Worm (Caenorhabditis elegans): ENCODE results near the gene Y102A5C.40.

Y102A5C.40 gene

ce11 chrV:16965655-16966054 lies 21.3 kb downstream of the Y102A5C.40 start, which contains the start of gene efl-1 (continued):
- TF ChIP-seq C17E4.6 (GFP tag; IDR thresholded peaks at IDR 0.05) (peak; percentile 38; the same call in 1 of the 2 replicates), hrde-1 (tag; optimal IDR thresholded peaks at IDR 0.05; ENCODE audit: borderline replicate concordance) (no peak), unc-130 (GFP tag; optimal IDR thresholded peaks at IDR 0.05) (no peak), attf-3 (GFP tag; conservative IDR thresholded peaks at IDR 0.05) (no peak), nhr-90 (tag; optimal IDR thresholded peaks at IDR 0.05) (no peak), unc-62 (GFP tag; optimal IDR thresholded peaks at IDR 0.05) (no peak), ztf-18 (tag; optimal IDR thresholded peaks at IDR 0.05) (no peak), let-526 (GFP tag; IDR thresholded peaks at IDR 0.05) (no peak), somi-1 (GFP tag; optimal IDR thresholded peaks at IDR 0.05) (peak; percentile 22), nfya-1 (tag; optimal IDR thresholded peaks at IDR 0.05; ENCODE audit: borderline replicate concordance, insufficient read depth) (no peak), rcor-1 (GFP tag; IDR thresholded peaks at IDR 0.05) (peak; percentile 87), ets-4 (GFP tag; optimal IDR thresholded peaks at IDR 0.05) (no peak), ceh-40 (GFP tag; IDR thresholded peaks at IDR 0.05) (no peak), nhr-27 (tag; optimal IDR thresholded peaks at IDR 0.05) (no peak), dpl-1 (GFP tag; optimal IDR thresholded peaks at IDR 0.05) (peak; percentile 98), ccch-3 (GFP tag; optimal IDR thresholded peaks at IDR 0.05) (no peak), ztf-25 (GFP tag; IDR thresholded peaks at IDR 0.05) (no peak), Y53G8AR.9 (GFP tag; conservative IDR thresholded peaks at IDR 0.05) (peak; percentile 72; the same call in 1 of the 2 replicates), B0261.1 (tag; optimal IDR thresholded peaks at IDR 0.05) (peak; percentile 37), ceh-79 (tag; optimal IDR thresholded peaks at IDR 0.05) (no peak), cebp-1 (GFP tag; IDR thresholded peaks at IDR 0.05) (peak; percentile 47), cebp-1 (tag; optimal IDR thresholded peaks at IDR 0.05) (peak; percentile 89), F39B2.1 (GFP tag; IDR thresholded peaks at IDR 0.05) (no peak), snpc-4 (GFP tag; optimal IDR thresholded peaks at IDR 0.05) (peak; percentile 70), snpc-4 (tag; optimal IDR thresholded peaks at IDR 0.05) (peak; percentile 61 to 94 (median 89)), repo-1 (tag; optimal IDR thresholded peaks at IDR 0.05) (no peak), sea-2 (GFP tag; IDR thresholded peaks at IDR 0.05) (no peak), ZK185.1 (tag; optimal IDR thresholded peaks at IDR 0.05; ENCODE audit: poor library complexity, severe bottlenecking) (no peak), F37B4.10 (GFP tag; IDR thresholded peaks at IDR 0.05) (no peak), lir-1 (GFP tag; conservative IDR thresholded peaks at IDR 0.05) (peak; percentile 43; the same call in 1 of the 2 replicates), madf-8 (GFP tag; conservative IDR thresholded peaks at IDR 0.05) (peak; percentile 35), F57A8.1 (GFP tag; optimal IDR thresholded peaks at IDR 0.05) (no peak), madf-10 (tag; optimal IDR thresholded peaks at IDR 0.05) (peak; percentile 20), snpc-1.1 (tag; optimal IDR thresholded peaks at IDR 0.05; ENCODE audit: insufficient read depth) (peak; percentile 86), pha-4 (tag; optimal IDR thresholded peaks at IDR 0.05) (peak; percentile 82)

DNA sequence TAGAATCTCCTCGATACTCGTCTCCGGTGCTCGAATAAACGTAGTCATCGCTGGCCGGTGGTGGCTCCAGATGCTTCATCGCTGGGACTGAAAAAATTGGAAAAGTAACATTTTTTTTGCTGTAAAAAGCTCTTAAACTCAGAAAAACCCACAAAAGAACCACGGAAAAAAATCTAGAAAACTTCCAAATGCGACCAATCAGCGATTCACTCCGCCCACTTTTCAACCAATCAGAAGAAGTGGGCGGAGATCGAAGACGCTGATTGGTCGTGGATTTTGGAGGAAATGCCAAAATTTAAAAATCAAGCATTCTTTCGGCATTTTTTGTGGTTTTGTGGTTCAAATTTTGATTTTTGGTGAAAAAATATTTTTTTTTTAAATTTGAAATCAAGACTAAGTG lies 28.0 kb downstream of the Y102A5C.40 start:
- TF ChIP-seq hmg-1.2 (GFP tag; IDR thresholded peaks at IDR 0.05) (no peak), nfyb-1 (GFP tag; IDR thresholded peaks at IDR 0.05) (peak; percentile 15; the same call in 1 of the 2 replicates)

ce11 chrV:16956229-16956628 lies 30.7 kb downstream of the Y102A5C.40 start, which contains the start of gene clec-239:
Gene clec-239 (plus strand): TSS chrV:16956529.
- no peak for TF ChIP-seq hmg-20 (GFP tag; IDR thresholded peaks at IDR 0.05)
